Worm (Caenorhabditis elegans) whole organism, late embryonic: ENCODE results near the gene rpl-10.
A peak's percentile ranks its signal among the peaks of the same experiment; 100 is the strongest.

Experiments used
- C38D4.7 ChIP-seq: fragments of 200-800 bp; sonication (Bioruptor generic); optimal IDR thresholded peaks from 2 replicates; lab custom pipeline; 2018; ENCODE audit warnings: mild to moderate bottlenecking, missing genetic modification characterization, moderate library complexity, missing compliant biosample characterization
- K09A11.1 ChIP-seq: sonication (generic microtip); optimal IDR thresholded peaks from 2 replicates; lab custom pipeline; 2017; ENCODE audit warnings: antibody characterized with exemption, mild to moderate bottlenecking, missing genetic modification characterization, missing compliant biosample characterization; ENCODE audit not compliant: insufficient read depth
- ahr-1 ChIP-seq: sonication (generic microtip); optimal IDR thresholded peaks from 2 replicates; lab custom pipeline; 2016; ENCODE audit warnings: missing genetic modification characterization, missing compliant biosample characterization
- ama-1 ChIP-seq: fragments of 150-350 bp; optimal IDR thresholded peaks from 2 replicates; lab custom pipeline; 2014
- ceh-14 ChIP-seq: sonication (generic microtip); optimal IDR thresholded peaks from 2 replicates; lab custom pipeline; 2016; ENCODE audit warnings: missing genotype, missing genetic modification characterization, missing compliant biosample characterization
- ceh-18 ChIP-seq: sonication (generic microtip); optimal IDR thresholded peaks from 2 replicates; lab custom pipeline; 2016; ENCODE audit warnings: missing genetic modification characterization, missing compliant biosample characterization
- ceh-19 ChIP-seq: fragments of 200-800 bp; sonication (Bioruptor generic); optimal IDR thresholded peaks from 2 replicates; lab custom pipeline; 2018; ENCODE audit warnings: mild to moderate bottlenecking, missing genetic modification characterization, missing compliant biosample characterization
- ceh-2 ChIP-seq: sonication (generic microtip); optimal IDR thresholded peaks from 2 replicates; lab custom pipeline; 2016; ENCODE audit warnings: missing genotype, missing genetic modification characterization, missing compliant biosample characterization
- ceh-22 ChIP-seq: sonication (generic microtip); optimal IDR thresholded peaks from 2 replicates; lab custom pipeline; 2017; ENCODE audit warnings: missing biosample characterization, missing genetic modification characterization
- ceh-34 ChIP-seq: sonication (generic microtip); optimal IDR thresholded peaks from 2 replicates; lab custom pipeline; 2016; ENCODE audit warnings: mild to moderate bottlenecking, missing genetic modification characterization, missing compliant biosample characterization
- ceh-48 ChIP-seq: sonication (generic microtip); optimal IDR thresholded peaks from 2 replicates; lab custom pipeline; 2016; ENCODE audit warnings: missing genetic modification characterization, inconsistent platforms, missing compliant biosample characterization
- ceh-6 ChIP-seq: fragments of 200-800 bp; sonication (Bioruptor generic); optimal IDR thresholded peaks from 2 replicates; lab custom pipeline; 2018; ENCODE audit warnings: mild to moderate bottlenecking, missing genetic modification characterization, missing compliant biosample characterization
- che-1 ChIP-seq: sonication (generic microtip); optimal IDR thresholded peaks from 2 replicates; lab custom pipeline; 2016; ENCODE audit warnings: mild to moderate bottlenecking, missing genetic modification characterization, missing compliant biosample characterization
- dmd-4 ChIP-seq: sonication (generic microtip); optimal IDR thresholded peaks from 2 replicates; lab custom pipeline; 2016; ENCODE audit warnings: borderline replicate concordance, missing genetic modification characterization, missing compliant biosample characterization
- eyg-1 ChIP-seq: sonication (generic microtip); optimal IDR thresholded peaks from 2 replicates; lab custom pipeline; 2016; ENCODE audit warnings: missing genotype, missing genetic modification characterization, missing compliant biosample characterization
- fkh-10 ChIP-seq: fragments of 150-350 bp; optimal IDR thresholded peaks from 2 replicates; lab custom pipeline; 2014; ENCODE audit warnings: missing biosample characterization, missing genetic modification reagents, missing genetic modification characterization
- fkh-6 ChIP-seq: sonication (generic microtip); optimal IDR thresholded peaks from 2 replicates; lab custom pipeline; 2016; ENCODE audit warnings: missing genetic modification characterization, missing compliant biosample characterization
- gmeb-2 ChIP-seq: sonication (generic microtip); optimal IDR thresholded peaks from 2 replicates; lab custom pipeline; 2016; ENCODE audit warnings: missing genetic modification characterization, inconsistent platforms, missing compliant biosample characterization
- hlh-13 ChIP-seq: fragments of 200-800 bp; sonication (Bioruptor generic); optimal IDR thresholded peaks from 2 replicates; lab custom pipeline; 2018; ENCODE audit warnings: mild to moderate bottlenecking, missing genetic modification characterization, missing compliant biosample characterization
- hlh-15 ChIP-seq: sonication (generic microtip); optimal IDR thresholded peaks from 2 replicates; lab custom pipeline; 2016; ENCODE audit warnings: missing genetic modification characterization, missing compliant biosample characterization
- hlh-6 ChIP-seq: sonication (generic microtip); optimal IDR thresholded peaks from 2 replicates; lab custom pipeline; 2016; ENCODE audit warnings: missing genotype, missing genetic modification characterization, missing compliant biosample characterization
- hlh-8 ChIP-seq: sonication (generic microtip); optimal IDR thresholded peaks from 2 replicates; lab custom pipeline; 2016; ENCODE audit warnings: missing genotype, missing genetic modification characterization, missing compliant biosample characterization
- lim-6 ChIP-seq: sonication (generic microtip); optimal IDR thresholded peaks from 2 replicates; lab custom pipeline; 2016; ENCODE audit warnings: missing genetic modification characterization, missing compliant biosample characterization
- lin-11 ChIP-seq: fragments of 200-800 bp; sonication (Bioruptor generic); optimal IDR thresholded peaks from 2 replicates; lab custom pipeline; 2018; ENCODE audit warnings: mild to moderate bottlenecking, missing genetic modification characterization, missing compliant biosample characterization
- madf-2 ChIP-seq: sonication (generic microtip); optimal IDR thresholded peaks from 2 replicates; lab custom pipeline; 2017; ENCODE audit warnings: missing genetic modification characterization, missing compliant biosample characterization
- nhr-232 ChIP-seq: sonication (generic microtip); optimal IDR thresholded peaks from 2 replicates; lab custom pipeline; 2016; ENCODE audit warnings: missing genetic modification characterization, missing compliant biosample characterization
- npax-4 ChIP-seq: sonication (generic microtip); optimal IDR thresholded peaks from 2 replicates; lab custom pipeline; 2016; ENCODE audit warnings: missing genetic modification characterization, missing compliant biosample characterization
- pat-9 ChIP-seq: fragments of 200-800 bp; sonication (Bioruptor generic); optimal IDR thresholded peaks from 2 replicates; lab custom pipeline; 2018; ENCODE audit warnings: mild to moderate bottlenecking, missing genetic modification characterization, moderate library complexity, missing compliant biosample characterization
- pax-1 ChIP-seq: fragments of 150-350 bp; optimal IDR thresholded peaks from 2 replicates; lab custom pipeline; 2014; ENCODE audit warnings: missing biosample characterization, missing genetic modification characterization
- pha-4 ChIP-seq: fragments of 150-350 bp; optimal IDR thresholded peaks from 2 replicates; lab custom pipeline; 2018; ENCODE audit warnings: missing biosample characterization, missing genetic modification reagents, missing genetic modification characterization
- pqm-1 ChIP-seq: sonication (generic microtip); optimal IDR thresholded peaks from 2 replicates; lab custom pipeline; 2016; ENCODE audit warnings: missing genetic modification characterization, missing compliant biosample characterization
- pros-1 ChIP-seq: fragments of 150-350 bp; optimal IDR thresholded peaks from 2 replicates; lab custom pipeline; 2014; ENCODE audit warnings: missing biosample characterization, missing genetic modification reagents, missing genetic modification characterization
- ref-2 ChIP-seq: sonication (generic microtip); optimal IDR thresholded peaks from 2 replicates; lab custom pipeline; 2016; ENCODE audit warnings: missing genetic modification characterization, missing compliant biosample characterization
- sox-4 ChIP-seq: sonication (generic microtip); optimal IDR thresholded peaks from 2 replicates; lab custom pipeline; 2017; ENCODE audit warnings: mild to moderate bottlenecking, missing genetic modification characterization, inconsistent platforms, missing compliant biosample characterization
- tbx-7 ChIP-seq: sonication (generic microtip); optimal IDR thresholded peaks from 2 replicates; lab custom pipeline; 2016; ENCODE audit warnings: missing genotype, missing genetic modification characterization, missing compliant biosample characterization
- ttx-3 ChIP-seq: sonication (generic microtip); optimal IDR thresholded peaks from 2 replicates; lab custom pipeline; 2016; ENCODE audit warnings: missing genetic modification reagents, missing genetic modification characterization, missing compliant biosample characterization
- unc-42 ChIP-seq: sonication (generic microtip); optimal IDR thresholded peaks from 2 replicates; lab custom pipeline; 2016; ENCODE audit warnings: missing genotype, missing genetic modification characterization, missing compliant biosample characterization
- unc-55 ChIP-seq: sonication (generic microtip); optimal IDR thresholded peaks from 2 replicates; lab custom pipeline; 2017; ENCODE audit warnings: missing biosample characterization, missing genetic modification reagents, missing genetic modification characterization
- unc-86 ChIP-seq: sonication (generic microtip); optimal IDR thresholded peaks from 2 replicates; lab custom pipeline; 2016; ENCODE audit warnings: missing genetic modification characterization, missing compliant biosample characterization
- zip-5 ChIP-seq: sonication (generic microtip); optimal IDR thresholded peaks from 2 replicates; lab custom pipeline; 2016; ENCODE audit warnings: missing genetic modification characterization, missing compliant biosample characterization
- ztf-16 ChIP-seq: sonication (generic microtip); optimal IDR thresholded peaks from 2 replicates; lab custom pipeline; 2017; ENCODE audit warnings: missing genetic modification characterization, missing compliant biosample characterization

rpl-10 gene

DNA sequence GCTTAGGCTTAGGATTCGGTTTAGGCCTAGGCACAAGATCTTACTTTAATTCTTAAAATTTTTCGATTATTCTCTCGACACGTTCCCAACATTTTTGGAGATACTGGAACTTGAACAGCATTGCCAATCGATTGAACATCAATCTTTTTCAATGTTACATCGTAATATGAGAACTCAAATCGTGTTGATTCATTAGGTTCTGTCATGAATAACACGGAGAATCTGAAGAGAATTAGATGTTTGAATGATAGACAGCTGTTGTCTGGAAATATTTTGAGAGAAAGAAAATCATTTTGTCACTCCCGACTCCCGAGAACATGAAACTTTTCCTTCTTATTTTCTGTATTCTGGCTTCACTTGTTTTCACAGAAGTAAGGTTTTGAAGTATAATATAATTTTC lies 25.6 kb downstream of the rpl-10 start, which contains the start of gene T05C12.15:
Gene T05C12.15 (plus strand): TSS at position 301 of the 400 bp plus-strand sequence.
- TF ChIP-seq unc-55 (peak; percentile 20), sox-4 (tag; lab: Kevin White, UChicago) (no peak)

DNA sequence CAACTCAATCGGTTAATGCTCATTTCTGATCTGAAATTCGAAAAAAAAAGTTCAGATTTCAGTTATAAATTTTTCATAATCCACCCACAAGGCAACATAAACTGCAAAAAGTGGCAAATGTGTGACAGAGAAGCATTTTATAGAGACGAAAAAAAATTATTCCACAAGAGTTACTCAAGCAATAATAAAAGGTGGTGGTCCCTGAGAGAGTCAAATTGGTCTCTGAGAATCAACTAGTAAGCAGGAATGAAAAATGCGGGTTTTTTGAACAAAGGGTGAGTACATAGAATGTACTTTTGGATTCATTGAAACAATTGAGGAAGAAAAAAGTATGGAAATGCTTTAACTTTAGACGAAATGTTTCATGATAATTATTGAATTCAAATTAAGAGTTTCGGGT lies 26.7 kb downstream of the rpl-10 start, which contains the start of gene T05C12.11:
Gene T05C12.11 (minus strand): TSS at position 101 of the 400 bp plus-strand sequence.
- TF ChIP-seq unc-42 (tag; lab: Kevin White, UChicago) (no peak), pha-4 (tag; lab: Kevin White, UChicago) (no peak), nhr-232 (tag; lab: Kevin White, UChicago) (no peak), hlh-8 (no peak), ceh-2 (tag; lab: Kevin White, UChicago) (no peak), hlh-13 (GFP tag; lab: Kevin White, UChicago) (no peak), fkh-6 (no peak), ref-2 (tag; lab: Kevin White, UChicago) (no peak), tbx-7 (no peak), pros-1 (no peak), ama-1 (no peak), eyg-1 (tag; lab: Kevin White, UChicago) (no peak), npax-4 (no peak), hlh-6 (tag; lab: Kevin White, UChicago) (no peak), che-1 (tag; lab: Kevin White, UChicago) (no peak), ceh-34 (tag; lab: Kevin White, UChicago) (no peak)

DNA sequence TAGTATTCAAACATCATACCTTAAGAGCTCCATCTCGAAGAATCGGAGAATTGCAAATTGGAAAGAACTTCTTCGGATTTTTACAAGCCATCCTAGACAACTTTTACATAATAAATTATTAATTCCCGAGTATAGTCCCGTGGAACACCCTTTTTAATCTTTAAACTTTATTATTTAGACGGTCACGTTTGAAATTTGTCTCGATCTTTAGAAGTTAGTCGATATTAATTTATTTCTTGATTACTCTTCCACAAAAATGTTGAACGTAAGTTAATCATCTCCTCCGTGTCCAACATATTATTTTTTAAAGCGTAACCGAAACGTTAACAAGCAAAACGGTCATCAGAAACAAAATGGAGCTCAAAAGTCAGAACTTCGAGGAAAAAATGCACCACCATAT lies 29.8 kb downstream of the rpl-10 start, which contains the start of the genes decr-1.3 and T05C12.1:
Gene decr-1.3 (minus strand): TSS at position 101 of the 400 bp plus-strand sequence.
Gene T05C12.1 (plus strand): TSS at position 232 of the 400 bp plus-strand sequence.
- TF ChIP-seq dmd-4 (tag; lab: Kevin White, UChicago) (no peak), gmeb-2 (tag; lab: Kevin White, UChicago) (no peak), madf-2 (tag; lab: Kevin White, UChicago) (no peak), pat-9 (tag; lab: Kevin White, UChicago) (no peak), unc-42 (tag; lab: Kevin White, UChicago) (no peak), ceh-48 (tag; lab: Kevin White, UChicago) (no peak), pha-4 (tag; lab: Kevin White, UChicago) (no peak), ama-1 (no peak), ztf-16 (no peak), ceh-6 (GFP tag; lab: Kevin White, UChicago) (no peak), ceh-14 (no peak), ceh-34 (tag; lab: Kevin White, UChicago) (no peak), pax-1 (tag; lab: Kevin White, UChicago) (no peak), fkh-10 (GFP tag; lab: Kevin White, UChicago) (no peak)

DNA sequence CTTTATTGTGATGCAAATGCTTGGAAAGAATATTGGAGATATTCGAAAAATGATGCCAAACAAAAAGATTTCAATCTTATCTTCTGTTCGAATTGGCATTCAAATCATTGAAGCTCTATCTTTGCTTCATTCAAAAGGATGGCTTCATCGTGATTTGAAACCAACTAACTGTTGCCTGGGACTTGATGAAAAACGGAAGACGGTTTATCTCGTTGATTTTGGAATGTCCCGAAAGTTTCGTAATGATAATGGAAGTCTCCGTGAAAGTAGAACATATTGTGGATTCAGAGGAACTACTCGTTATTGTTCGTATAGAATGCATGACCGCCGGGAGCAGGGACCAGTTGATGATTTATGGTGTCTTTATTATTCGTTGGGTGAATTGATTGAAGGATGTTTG lies 30.5 kb downstream of the rpl-10 start:
- TF ChIP-seq ceh-19 (no peak), che-1 (tag; lab: Kevin White, UChicago) (no peak), ceh-18 (no peak), ceh-14 (no peak), K09A11.1 (no peak), hlh-15 (tag; lab: Kevin White, UChicago) (no peak)

DNA sequence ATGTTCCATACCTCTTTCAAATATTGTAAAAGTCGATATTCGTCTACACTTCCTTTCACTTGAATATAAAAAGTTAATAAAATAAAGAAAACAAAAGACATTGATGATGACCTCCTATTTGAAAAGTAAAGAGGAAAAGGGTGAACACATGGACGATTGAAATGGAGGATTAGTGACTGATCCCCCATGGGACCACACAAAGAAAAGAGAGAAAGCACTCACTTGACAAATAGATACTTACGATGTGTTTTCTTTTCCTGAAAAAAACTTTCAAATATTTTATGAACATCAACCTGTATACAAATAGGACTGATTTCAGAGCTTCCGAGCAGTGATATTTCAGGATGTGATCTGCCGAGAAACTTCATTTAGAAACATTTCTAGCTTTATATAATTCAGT lies 33.4 kb downstream of the rpl-10 start, which contains the start of gene acr-14:
Gene acr-14 (minus strand): TSS at position 101 of the 400 bp plus-strand sequence.
- no peak for TF ChIP-seq pqm-1 (tag; lab: Kevin White, UChicago)
- TF ChIP-seq ama-1: no peak
- no peak for TF ChIP-seq ceh-14
- TF ChIP-seq tbx-7: no peak
- no peak for TF ChIP-seq ttx-3 (tag; lab: Kevin White, UChicago)
- TF ChIP-seq lin-11 (tag; lab: Kevin White, UChicago): no peak
- no peak for TF ChIP-seq unc-86 (tag; lab: Kevin White, UChicago)
- TF ChIP-seq lim-6 (tag; lab: Kevin White, UChicago): no peak
- TF ChIP-seq zip-5 (tag; lab: Kevin White, UChicago): no peak
- no peak for TF ChIP-seq ztf-16
- no peak for TF ChIP-seq ceh-34 (tag; lab: Kevin White, UChicago)
- TF ChIP-seq npax-4: no peak
- TF ChIP-seq ceh-22: no peak
- TF ChIP-seq ahr-1: no peak
- TF ChIP-seq C38D4.7 (GFP tag; lab: Kevin White, UChicago): no peak
- TF ChIP-seq eyg-1 (tag; lab: Kevin White, UChicago): no peak
